Worm (Caenorhabditis elegans): ENCODE results near the gene D1005.10.

ce11 chrX:1472880-1473279, 13.1 kb downstream of the D1005.10 start, which contains the start of gene D1005.5:
- no peak for TF ChIP-seq aly-2 (tag; optimal IDR thresholded peaks at IDR 0.05)
- TF ChIP-seq elt-1 (tag; optimal IDR thresholded peaks at IDR 0.05) = no peak
